Fruit fly (Drosophila melanogaster) whole organism, embryonic: ENCODE measurements around the gene Hmt4-20.
"Not testable (repeated sequence)": the region's sequence is repeated elsewhere in the genome, so short reads cannot be mapped to it uniquely, and the experiment has no call there.

Experiments used
- Blimp-1 ChIP-seq: fragments of 200-800 bp; sonication (Bioruptor generic); optimal IDR thresholded peaks from 3 replicates; lab custom pipeline; 2018; ENCODE audit warnings: missing biosample characterization, missing genetic modification characterization, mild to moderate bottlenecking, moderate library complexity, missing genetic modification reagents
- CG4282 ChIP-seq: fragments of 200-800 bp; sonication (Bioruptor generic); optimal IDR thresholded peaks from 2 replicates; lab custom pipeline; 2016; ENCODE audit warnings: missing biosample characterization, missing genetic modification characterization
- CG4360 ChIP-seq: fragments of 200-800 bp; sonication (Bioruptor generic); IDR thresholded peaks from 2 replicates; pipeline ENCODE4 v1.3.6; 2022; ENCODE audit warnings: missing biosample characterization, missing genetic modification characterization
- Poxn ChIP-seq: fragments of 200-800 bp; sonication (Bioruptor generic); IDR thresholded peaks from 2 replicates; pipeline ENCODE4 v1.3.6; 2022; ENCODE audit warnings: missing biosample characterization, missing genetic modification characterization
- fru ChIP-seq: fragments of >200 bp; optimal IDR thresholded peaks from 2 replicates; lab custom pipeline; 2017
- gcm2 ChIP-seq: fragments of 200-800 bp; sonication (Bioruptor generic); optimal IDR thresholded peaks from 2 replicates; lab custom pipeline; 2016; ENCODE audit warnings: missing biosample characterization, missing genetic modification characterization
- gt ChIP-seq: fragments of 200-800 bp; sonication (Bioruptor generic); IDR thresholded peaks from 2 replicates; pipeline ENCODE4 v1.3.6; 2022; ENCODE audit warnings: missing biosample characterization, missing genetic modification characterization
- psq ChIP-seq: fragments of 200-800 bp; sonication (Bioruptor generic); optimal IDR thresholded peaks from 2 replicates; lab custom pipeline; 2017; ENCODE audit warnings: missing biosample characterization, missing genetic modification characterization

- not testable (repeated sequence) for TF ChIP-seq CG4360 (GFP tag; lab: Robert Waterston, UW); gcm2 (GFP tag; lab: Kevin White, UChicago); fru; Poxn; psq (GFP tag; lab: Kevin White, UChicago); gt; CG4282 (GFP tag; lab: Kevin White, UChicago); Blimp-1 (GFP tag; lab: Kevin White, UChicago)
These were observed 11.4 kb downstream of the Hmt4-20 start, which contains the start of gene CG13367 for dm6 chrX:644461-644860.
